Worm (Caenorhabditis elegans) whole organism, L2 larva: ENCODE data around the gene col-95.

Experiments
- F13H6.1 ChIP-seq: sonication (generic microtip); optimal IDR thresholded peaks from 2 replicates; lab custom pipeline; 2016; ENCODE audit warnings: missing genetic modification characterization, missing compliant biosample characterization
- R02D3.7 ChIP-seq: fragments of 150-350 bp; optimal IDR thresholded peaks from 2 replicates; lab custom pipeline; 2014; ENCODE audit warnings: missing biosample characterization, missing genetic modification characterization
- nhr-12 ChIP-seq: fragments of 150-350 bp; optimal IDR thresholded peaks from 2 replicates; lab custom pipeline; 2014; ENCODE audit warnings: missing biosample characterization, missing genetic modification characterization
- sma-9 ChIP-seq, 2 experiments: fragments of 150-350 bp in 1 of 2; sonication (generic microtip) in 1 of 2; optimal IDR thresholded peaks; 2 replicates each; lab custom pipeline; 2014 to 2016; ENCODE audit warnings: missing genetic modification characterization in 2 of 2, mild to moderate bottlenecking in 1 of 2, missing biosample characterization in 1 of 2, missing compliant biosample characterization in 1 of 2, missing genetic modification reagents in 1 of 2, moderate library complexity in 1 of 2

ce11 chrIII:11692380-11692779 is 11.4 kb upstream of the col-95 start:
- TF ChIP-seq R02D3.7 (tag; lab: Kevin White, UChicago) (no peak), nhr-12 (tag; lab: Kevin White, UChicago) (no peak), sma-9 (GFP tag; optimal IDR thresholded peaks at IDR 0.05; lab: Kevin White, UChicago) (no peak), sma-9 (tag; optimal IDR thresholded peaks at IDR 0.05; lab: Kevin White, UChicago) (no peak), F13H6.1 (tag; lab: Kevin White, UChicago) (no peak)
